Fruit fly (Drosophila melanogaster) whole organism: ENCODE results near the gene CCDC151.

Experiments used
- CG8478 ChIP-seq: fragments of >200 bp; optimal IDR thresholded peaks from 2 replicates; lab custom pipeline; 2018; ENCODE audit warnings: inconsistent platforms
- EcR ChIP-seq, 2 experiments: fragments of >200 bp; optimal IDR thresholded peaks; 2 replicates each; lab custom pipeline; 2017; ENCODE audit warnings: missing biosample characterization in 2 of 2, missing genetic modification characterization in 2 of 2, missing genetic modification reagents in 2 of 2

- no peak for TF ChIP-seq CG8478
- TF ChIP-seq EcR (GFP tag; optimal IDR thresholded peaks at IDR 0.05; lab: Kevin White, UChicago), result no peak
Measured at dm6 chr3L:11878815-11879214, 2.4 kb upstream of the CCDC151 start, which contains the start of gene Sprn.
